Worm (Caenorhabditis elegans) whole organism, late embryonic: ENCODE measurements around the gene ddo-2.
"Not testable (repeated sequence)": the region's sequence is repeated elsewhere in the genome, so short reads cannot be mapped to it uniquely, and the experiment has no call there.

ENCODE experiments used
- ama-1 ChIP-seq: fragments of 150-350 bp; optimal IDR thresholded peaks from 2 replicates; lab custom pipeline; 2014
- pqm-1 ChIP-seq: sonication (generic microtip); optimal IDR thresholded peaks from 2 replicates; lab custom pipeline; 2016; ENCODE audit warnings: missing genetic modification characterization, missing compliant biosample characterization

DNA sequence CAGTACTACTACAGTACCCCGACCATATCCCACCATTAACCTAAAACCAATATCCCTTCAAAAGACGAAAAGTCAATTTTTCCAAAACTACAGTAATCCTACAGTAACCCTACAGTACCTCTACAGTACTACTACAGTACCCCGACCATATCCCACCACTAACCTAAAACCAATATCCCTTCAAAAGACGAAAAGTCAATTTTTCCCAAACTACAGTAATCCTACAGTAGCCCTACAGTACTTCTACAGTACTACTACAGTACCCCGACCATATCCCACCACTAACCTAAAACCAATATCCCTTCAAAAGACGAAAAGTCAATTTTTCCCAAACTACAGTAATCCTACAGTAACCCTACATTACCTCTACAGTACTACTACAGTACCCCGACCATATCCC, 8.0 kb upstream of the ddo-2 start:
- not testable (repeated sequence) for TF ChIP-seq ama-1 (lab: Kevin White, UChicago); pqm-1 (tag; lab: Kevin White, UChicago)
